Fruit fly (Drosophila melanogaster) whole organism, pupa: Measurements from ENCODE around the gene CG7985.
A peak's percentile ranks its signal among the peaks of the same experiment; 100 is the strongest.

ENCODE experiments used
- Ets98B ChIP-seq: fragments of 200-800 bp; sonication (Bioruptor generic); IDR thresholded peaks from 2 replicates; pipeline ENCODE4 v1.3.6; 2022; ENCODE audit warnings: missing biosample characterization, missing genetic modification characterization
- Pif1B ChIP-seq: fragments of 200-800 bp; sonication (Bioruptor generic); optimal IDR thresholded peaks from 3 replicates; lab custom pipeline; 2016; ENCODE audit warnings: missing biosample characterization, missing genetic modification characterization

dm6 chr3R:18243718-18244170 lies 44.1 kb downstream of the CG7985 start:
- peak; percentile 71 for TF ChIP-seq Ets98B (GFP tag; lab: Robert Waterston, UW)
- peak; percentile 39 for TF ChIP-seq Pif1B (GFP tag; lab: Kevin White, UChicago)
